Fruit fly (Drosophila melanogaster): ENCODE results near the gene CG13288.
A peak's percentile ranks its signal among the peaks of the same experiment; 100 is the strongest.

CG13288 gene

DNA sequence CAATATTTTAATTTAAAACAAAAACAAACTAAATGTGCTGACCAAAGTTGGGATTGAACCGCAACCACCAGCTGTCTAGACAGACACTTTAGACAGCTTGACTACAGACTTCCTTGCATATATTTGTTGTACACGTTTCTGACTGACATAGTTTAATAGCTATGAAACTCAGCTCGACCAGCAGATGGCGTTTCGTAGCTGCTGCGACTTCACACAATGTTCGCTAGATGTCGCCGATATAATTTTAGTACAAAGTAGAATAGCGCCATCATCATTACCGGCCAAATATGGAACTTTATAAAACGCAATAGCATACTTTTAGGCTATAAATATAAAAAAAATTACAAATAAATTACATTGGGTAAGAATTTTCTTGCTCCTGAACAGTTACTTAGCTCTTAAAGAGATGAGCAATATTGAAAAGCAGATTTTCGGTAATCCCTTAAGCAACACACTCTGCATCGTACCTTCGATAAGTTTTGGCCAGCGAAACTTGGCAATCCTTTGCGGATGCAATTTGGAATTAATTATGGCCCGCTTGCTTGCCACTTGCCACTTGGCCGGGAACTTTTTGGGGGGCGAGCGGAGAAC lies 37.5 kb upstream of the CG13288 start (continued):
- TF ChIP-seq sob (GFP tag; IDR thresholded peaks at IDR 0.05) (peak; percentile 85), MBD-R2 (GFP tag; IDR thresholded peaks at IDR 0.05) (peak; percentile 33; the same call in 1 of the 2 replicates), ap (GFP tag; IDR thresholded peaks at IDR 0.05) (peak; percentile 52), fd96Cb (tag; optimal IDR thresholded peaks at IDR 0.05) (peak; percentile 57), chm (GFP tag; IDR thresholded peaks at IDR 0.05) (peak; percentile 74), CG11504 (tag; optimal IDR thresholded peaks at IDR 0.05) (peak; percentile 87), CG12219 (GFP tag; optimal IDR thresholded peaks at IDR 0.05) (no peak), CG13894 (tag; optimal IDR thresholded peaks at IDR 0.05) (peak; percentile 90), rib (GFP tag; IDR thresholded peaks at IDR 0.05) (no peak), CG15269 (tag; optimal IDR thresholded peaks at IDR 0.05) (peak; percentile 54), prd (optimal IDR thresholded peaks at IDR 0.05) (no peak), prd (GFP tag; IDR thresholded peaks at IDR 0.05) (peak; percentile 81), repo (GFP tag; optimal IDR thresholded peaks at IDR 0.05) (peak; percentile 58), CG31388 (GFP tag; optimal IDR thresholded peaks at IDR 0.05) (peak; percentile 54), fru (optimal IDR thresholded peaks at IDR 0.05) (no peak), CG31365 (tag; optimal IDR thresholded peaks at IDR 0.05) (peak; percentile 87), tx (GFP tag; optimal IDR thresholded peaks at IDR 0.05) (peak; percentile 18), Hey (tag; optimal IDR thresholded peaks at IDR 0.05) (no peak), zen2 (GFP tag; IDR thresholded peaks at IDR 0.05; ENCODE audit: partially characterized antibody) (no peak), CG1529 (GFP tag; optimal IDR thresholded peaks at IDR 0.05) (no peak), CG30020 (tag; optimal IDR thresholded peaks at IDR 0.05) (no peak), dmrt99B (tag; optimal IDR thresholded peaks at IDR 0.05) (peak; percentile 60), Stat92E (GFP tag; optimal IDR thresholded peaks at IDR 0.05) (peak in 1 of 3 experiments; percentile 67), CG18476 (GFP tag; optimal IDR thresholded peaks at IDR 0.05) (peak; percentile 43), CG12744 (GFP tag; optimal IDR thresholded peaks at IDR 0.05) (peak; percentile 36), CkIIα-i1 (GFP tag; IDR thresholded peaks at IDR 0.05) (no peak), Hr51 (GFP tag; optimal IDR thresholded peaks at IDR 0.05) (peak in 1 of 2 experiments; percentile 31), Meics (GFP tag; optimal IDR thresholded peaks at IDR 0.05) (peak; percentile 74), CG32772 (GFP tag; IDR thresholded peaks at IDR 0.05) (peak; percentile 80), Fer1 (GFP tag; optimal IDR thresholded peaks at IDR 0.05) (no peak), CG4424 (GFP tag; optimal IDR thresholded peaks at IDR 0.05) (peak; percentile 74), Rx (GFP tag; IDR thresholded peaks at IDR 0.05) (peak; percentile 66), Hr39 (optimal IDR thresholded peaks at IDR 0.05) (no peak), vnd (GFP tag; IDR thresholded peaks at IDR 0.05; ENCODE audit: partially characterized antibody) (no peak), CG34224 (GFP tag; IDR thresholded peaks at IDR 0.05; ENCODE audit: partially characterized antibody) (no peak), bbx (GFP tag; IDR thresholded peaks at IDR 0.05; ENCODE audit: partially characterized antibody) (peak; percentile 46; the same call in 1 of the 2 replicates), gce (GFP tag; IDR thresholded peaks at IDR 0.05) (peak; percentile 60; the same call in 2 of the 3 replicates), CG17359 (tag; optimal IDR thresholded peaks at IDR 0.05) (peak; percentile 86), CG43689 (GFP tag; IDR thresholded peaks at IDR 0.05) (no peak), jumu (GFP tag; optimal IDR thresholded peaks at IDR 0.05) (no peak), Spps (tag; optimal IDR thresholded peaks at IDR 0.05) (peak; percentile 57), Ravus (GFP tag; IDR thresholded peaks at IDR 0.05) (no peak), CG15011 (GFP tag; optimal IDR thresholded peaks at IDR 0.05) (no peak), CG18262 (tag; optimal IDR thresholded peaks at IDR 0.05) (peak; percentile 51), CG11093 (GFP tag; IDR thresholded peaks at IDR 0.05) (peak; percentile 37; the same call in 1 of the 3 replicates), CG17186 (GFP tag; optimal IDR thresholded peaks at IDR 0.05) (peak; percentile 4), pum (GFP tag; optimal IDR thresholded peaks at IDR 0.05) (peak; percentile 73), ham (GFP tag; IDR thresholded peaks at IDR 0.05) (no peak), dpn (GFP tag; optimal IDR thresholded peaks at IDR 0.05) (peak; percentile 78 to 89), CG30431 (GFP tag; optimal IDR thresholded peaks at IDR 0.05) (peak; percentile 27), bcd (GFP tag; optimal IDR thresholded peaks at IDR 0.05) (peak; percentile 54)
